Worm (Caenorhabditis elegans) whole organism, midembryonic: ENCODE data around the gene cpr-6.

Source experiments
- T22C8.4 ChIP-seq: fragments of 200-800 bp; sonication (Bioruptor generic); IDR thresholded peaks from 2 replicates; pipeline ENCODE4 v1.3.6; 2022; ENCODE audit warnings: missing genetic modification characterization, missing compliant biosample characterization
- cog-1 ChIP-seq: sonication (generic microtip); optimal IDR thresholded peaks from 2 replicates; lab custom pipeline; 2016; ENCODE audit warnings: missing genetic modification characterization, missing compliant biosample characterization
- flt-1 ChIP-seq: fragments of 200-800 bp; sonication (Bioruptor generic); IDR thresholded peaks from 2 replicates; pipeline ENCODE4 v1.3.6; 2022; ENCODE audit warnings: missing genetic modification characterization, missing compliant biosample characterization
- klf-2 ChIP-seq: fragments of 200-800 bp; sonication (Bioruptor generic); conservative IDR thresholded peaks from 2 replicates; pipeline ENCODE4 v1.3.6; 2022; ENCODE audit warnings: missing genetic modification reagents, missing genetic modification characterization, missing compliant biosample characterization
- med-1 ChIP-seq: sonication (generic microtip); optimal IDR thresholded peaks from 2 replicates; lab custom pipeline; 2017; ENCODE audit warnings: missing genetic modification characterization, mild to moderate bottlenecking, missing compliant biosample characterization, antibody characterized with exemption, missing genetic modification reagents; ENCODE audit not compliant: insufficient read depth
- ref-1 ChIP-seq: fragments of 200-800 bp; sonication (Bioruptor generic); conservative IDR thresholded peaks from 2 replicates; pipeline ENCODE4 v1.3.6; 2022; ENCODE audit warnings: missing genetic modification reagents, missing genetic modification characterization, missing compliant biosample characterization
- tab-1 ChIP-seq: fragments of 200-800 bp; sonication (Bioruptor generic); IDR thresholded peaks from 2 replicates; pipeline ENCODE4 v1.3.6; 2022; ENCODE audit warnings: missing genetic modification characterization, missing compliant biosample characterization

ce11 chrX:6613537-6613936, 6.5 kb downstream of the cpr-6 start:
- TF ChIP-seq cog-1 (tag; lab: Kevin White, UChicago), result no peak
- TF ChIP-seq flt-1 (GFP tag; lab: Robert Waterston, UW), result no peak
- TF ChIP-seq T22C8.4, result no peak
- no peak for TF ChIP-seq ref-1 (GFP tag; lab: Robert Waterston, UW)
- no peak for TF ChIP-seq tab-1 (GFP tag; lab: Robert Waterston, UW)
- no peak for TF ChIP-seq med-1 (GFP tag; lab: Kevin White, UChicago)
- TF ChIP-seq klf-2 (GFP tag; lab: Robert Waterston, UW), result no peak
